Worm (Caenorhabditis elegans) whole organism, L2 larva: Measurements from ENCODE around the gene C46E10.3.

Experiments
- ZK546.5 ChIP-seq: sonication (generic microtip); optimal IDR thresholded peaks from 2 replicates; lab custom pipeline; 2017; ENCODE audit warnings: missing biosample characterization, missing genetic modification characterization
- alr-1 ChIP-seq: fragments of 150-350 bp; optimal IDR thresholded peaks from 2 replicates; lab custom pipeline; 2014; ENCODE audit warnings: missing biosample characterization, missing genetic modification characterization
- ama-1 ChIP-seq: fragments of 150-350 bp; optimal IDR thresholded peaks from 2 replicates; lab custom pipeline; 2018; ENCODE audit warnings: inconsistent platforms
- ceh-16 ChIP-seq: fragments of 150-350 bp; optimal IDR thresholded peaks from 2 replicates; lab custom pipeline; 2014; ENCODE audit warnings: missing biosample characterization, missing genetic modification characterization
- crh-2 ChIP-seq: sonication (generic microtip); optimal IDR thresholded peaks from 2 replicates; lab custom pipeline; 2017; ENCODE audit warnings: missing biosample characterization, missing genetic modification characterization
- dmd-4 ChIP-seq: sonication (generic microtip); optimal IDR thresholded peaks from 2 replicates; lab custom pipeline; 2017; ENCODE audit warnings: missing biosample characterization, missing genetic modification characterization
- egl-27 ChIP-seq: sonication (generic microtip); optimal IDR thresholded peaks from 3 replicates; lab custom pipeline; 2017; ENCODE audit warnings: missing biosample characterization, missing genetic modification reagents, missing genetic modification characterization
- elt-1 ChIP-seq: fragments of 150-350 bp; optimal IDR thresholded peaks from 2 replicates; lab custom pipeline; 2014; ENCODE audit warnings: missing biosample characterization, missing genetic modification characterization
- fos-1 ChIP-seq: fragments of 150-350 bp; optimal IDR thresholded peaks from 2 replicates; lab custom pipeline; 2014; ENCODE audit warnings: missing biosample characterization, missing genetic modification characterization
- gmeb-1 ChIP-seq: fragments of 150-350 bp; optimal IDR thresholded peaks from 2 replicates; lab custom pipeline; 2014; ENCODE audit warnings: missing biosample characterization, missing genetic modification characterization
- lin-39 ChIP-seq: fragments of 150-350 bp; optimal IDR thresholded peaks from 2 replicates; lab custom pipeline; 2014; ENCODE audit warnings: missing biosample characterization, missing genetic modification reagents, missing genetic modification characterization
- mab-5 ChIP-seq: fragments of 150-350 bp; optimal IDR thresholded peaks from 2 replicates; lab custom pipeline; 2014; ENCODE audit warnings: missing biosample characterization, missing genetic modification characterization
- mdl-1 ChIP-seq, 2 experiments: fragments of 150-350 bp in 1 of 2; sonication (generic microtip) in 1 of 2; optimal IDR thresholded peaks; 2 replicates each; lab custom pipeline; 2017; ENCODE audit warnings: missing biosample characterization in 2 of 2, missing genetic modification characterization in 2 of 2
- nhr-12 ChIP-seq: fragments of 150-350 bp; optimal IDR thresholded peaks from 2 replicates; lab custom pipeline; 2014; ENCODE audit warnings: missing biosample characterization, missing genetic modification characterization
- nhr-21 ChIP-seq: fragments of 150-350 bp; optimal IDR thresholded peaks from 2 replicates; lab custom pipeline; 2014; ENCODE audit warnings: missing biosample characterization, missing genetic modification characterization
- nhr-23 ChIP-seq: fragments of 150-350 bp; optimal IDR thresholded peaks from 2 replicates; lab custom pipeline; 2014; ENCODE audit warnings: missing biosample characterization, missing genetic modification reagents, missing genetic modification characterization
- nhr-6 ChIP-seq: fragments of 150-350 bp; optimal IDR thresholded peaks from 2 replicates; lab custom pipeline; 2014; ENCODE audit warnings: missing biosample characterization, missing genetic modification characterization
- skn-1 ChIP-seq: sonication (generic microtip); optimal IDR thresholded peaks from 2 replicates; lab custom pipeline; 2017; ENCODE audit warnings: missing biosample characterization, missing genetic modification characterization
- sma-3 ChIP-seq: sonication (generic microtip); optimal IDR thresholded peaks from 2 replicates; lab custom pipeline; 2016; ENCODE audit warnings: missing genetic modification reagents, missing genetic modification characterization, missing compliant biosample characterization
- sma-9 ChIP-seq, 2 experiments: fragments of 150-350 bp in 1 of 2; sonication (generic microtip) in 1 of 2; optimal IDR thresholded peaks; 2 replicates each; lab custom pipeline; 2014 to 2016; ENCODE audit warnings: missing genetic modification characterization in 2 of 2, mild to moderate bottlenecking in 1 of 2, missing biosample characterization in 1 of 2, missing compliant biosample characterization in 1 of 2, missing genetic modification reagents in 1 of 2, moderate library complexity in 1 of 2
- snpc-4 ChIP-seq: fragments of 150-350 bp; optimal IDR thresholded peaks from 2 replicates; lab custom pipeline; 2014; ENCODE audit warnings: missing biosample characterization, missing genetic modification characterization
- unc-39 ChIP-seq: fragments of 150-350 bp; optimal IDR thresholded peaks from 2 replicates; lab custom pipeline; 2014; ENCODE audit warnings: missing biosample characterization, missing genetic modification characterization
- unc-55 ChIP-seq: fragments of 150-350 bp; sonication (generic microtip); optimal IDR thresholded peaks from 3 replicates; lab custom pipeline; 2014; ENCODE audit warnings: missing biosample characterization, missing genetic modification reagents, missing genetic modification characterization
- unc-62 ChIP-seq: fragments of 150-350 bp; optimal IDR thresholded peaks from 2 replicates; lab custom pipeline; 2014; ENCODE audit warnings: missing biosample characterization, missing genetic modification reagents, missing genetic modification characterization
- ztf-1 ChIP-seq: fragments of 200-800 bp; sonication (Bioruptor generic); conservative IDR thresholded peaks from 2 replicates; pipeline ENCODE4 v1.3.6; 2022; ENCODE audit warnings: missing genetic modification characterization, missing compliant biosample characterization
- ztf-11 ChIP-seq: sonication (generic microtip); optimal IDR thresholded peaks from 2 replicates; lab custom pipeline; 2017; ENCODE audit warnings: missing biosample characterization, missing genetic modification characterization
- ztf-4 ChIP-seq: fragments of 150-350 bp; optimal IDR thresholded peaks from 2 replicates; lab custom pipeline; 2014; ENCODE audit warnings: missing biosample characterization, missing genetic modification characterization

C46E10.3 gene

DNA sequence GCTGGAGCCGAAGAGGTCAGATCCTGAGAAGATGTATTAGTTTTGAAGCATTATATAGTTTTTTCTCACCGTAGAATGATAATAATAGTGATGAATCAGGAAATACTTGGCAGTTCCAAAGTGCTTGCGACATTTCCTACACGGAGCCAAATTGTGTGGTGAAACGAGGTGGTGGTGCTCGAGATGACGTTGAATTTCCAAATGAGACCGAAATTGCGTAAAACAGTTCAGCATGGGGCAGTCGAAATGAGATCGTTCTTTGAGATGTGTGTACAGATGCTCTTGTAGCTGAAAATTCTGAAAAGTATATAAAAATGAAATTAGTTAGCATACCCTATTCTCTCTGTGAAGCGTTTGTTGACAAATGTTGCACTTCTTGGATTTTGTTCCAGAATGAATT lies 6.9 kb downstream of the C46E10.3 start, which contains the start of gene C46E10.8:
Gene C46E10.8 (minus strand): TSS at position 101 of the 400 bp plus-strand sequence.
- no peak for TF ChIP-seq nhr-23
- no peak for TF ChIP-seq elt-1 (tag; lab: Kevin White, UChicago)
- TF ChIP-seq ztf-11 (tag; lab: Kevin White, UChicago), result no peak
- TF ChIP-seq alr-1 (tag; lab: Kevin White, UChicago), result no peak
- TF ChIP-seq mab-5 (tag; lab: Kevin White, UChicago), result no peak
- TF ChIP-seq crh-2, result no peak

DNA sequence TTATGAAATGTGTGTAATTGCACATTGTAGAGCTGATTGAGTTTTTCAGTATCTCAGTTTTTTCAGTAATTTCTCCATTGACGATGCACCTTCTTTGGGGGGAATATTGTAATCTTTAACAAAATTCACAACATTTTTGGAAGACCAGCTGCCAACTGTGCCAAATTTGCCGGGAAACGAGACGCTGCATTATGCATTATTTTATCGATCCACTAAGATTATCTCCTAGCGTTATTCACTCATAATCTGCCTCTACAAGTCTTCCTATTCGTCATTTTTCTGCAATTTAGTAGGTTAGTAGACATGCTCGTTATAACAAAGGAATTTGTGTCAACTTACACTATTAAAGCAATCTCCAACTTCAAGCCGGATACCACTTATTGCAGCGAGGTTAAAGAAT lies 10.6 kb downstream of the C46E10.3 start, which contains the start of the genes sdz-12 and bath-31:
Gene sdz-12 (minus strand): TSS at position 101 of the 400 bp plus-strand sequence.
Gene bath-31 (plus strand): TSS at position 251 of the 400 bp plus-strand sequence.
- TF ChIP-seq sma-9 (GFP tag; optimal IDR thresholded peaks at IDR 0.05; lab: Kevin White, UChicago) (no peak), sma-9 (tag; optimal IDR thresholded peaks at IDR 0.05; lab: Kevin White, UChicago) (no peak), nhr-12 (no peak), elt-1 (tag; lab: Kevin White, UChicago) (no peak), fos-1 (no peak), crh-2 (no peak), nhr-21 (tag; lab: Kevin White, UChicago) (no peak), gmeb-1 (tag; lab: Kevin White, UChicago) (no peak), ztf-1 (GFP tag; lab: Robert Waterston, UW) (no peak), sma-3 (GFP tag; lab: Kevin White, UChicago) (no peak), nhr-6 (tag; lab: Kevin White, UChicago) (no peak), dmd-4 (no peak), ztf-4 (tag; lab: Kevin White, UChicago) (no peak), unc-62 (GFP tag; lab: Kevin White, UChicago) (no peak), egl-27 (tag; lab: Kevin White, UChicago) (no peak), snpc-4 (tag; lab: Kevin White, UChicago) (no peak)

DNA sequence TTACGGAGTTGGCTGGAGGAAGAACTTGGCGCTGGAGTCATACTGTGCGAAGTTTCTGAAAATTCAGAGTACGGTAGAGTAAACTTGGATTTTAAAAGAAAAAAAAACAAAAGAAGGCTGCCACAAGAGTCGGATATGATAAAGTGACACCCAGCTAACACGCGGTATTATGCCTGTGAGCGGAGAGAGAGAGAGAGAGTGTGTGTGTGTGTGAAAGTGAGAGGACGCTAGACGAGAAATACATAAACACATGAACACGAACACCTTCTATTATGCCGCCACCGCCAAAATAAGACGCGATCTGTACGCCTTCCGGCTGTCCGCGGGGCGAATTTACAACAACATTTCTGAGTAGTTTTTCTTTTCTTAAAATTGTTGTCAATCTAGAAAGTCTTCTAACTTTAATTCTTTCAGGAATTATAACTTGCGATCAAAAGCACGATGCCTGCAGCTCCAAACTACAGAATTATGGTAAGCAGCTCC lies 15.8 kb downstream of the C46E10.3 start, which contains the start of gene F12E12.6:
Gene F12E12.6 (minus strand): TSS at position 51 of the 483 bp plus-strand sequence.
- TF ChIP-seq alr-1 (tag; lab: Kevin White, UChicago) (no peak), ZK546.5 (tag; lab: Kevin White, UChicago) (no peak), ceh-16 (tag; lab: Kevin White, UChicago) (no peak)
- TF ChIP-seq, all 48 proteins: peak for 0

DNA sequence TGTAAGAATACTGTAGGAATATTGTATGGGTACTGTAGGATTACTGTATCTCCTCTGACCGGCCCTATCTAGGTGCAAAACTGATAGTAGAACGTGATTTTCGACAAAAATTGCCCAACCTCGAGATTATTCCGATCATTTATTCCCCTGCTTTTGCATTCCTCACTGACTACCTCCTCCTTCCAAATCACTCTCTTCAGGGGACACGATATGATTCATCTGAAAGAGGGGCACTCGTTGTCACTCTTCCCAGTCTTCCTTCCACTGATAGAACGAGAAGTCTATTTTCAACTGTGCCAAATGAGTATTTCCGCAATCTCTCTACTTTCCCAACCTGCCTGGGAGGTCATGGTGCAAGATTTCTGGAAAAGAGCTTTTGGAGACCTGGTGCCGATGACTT lies 18.5 kb downstream of the C46E10.3 start, which contains the start of gene F12E12.2:
Gene F12E12.2 (plus strand): TSS at position 301 of the 400 bp plus-strand sequence.
- TF ChIP-seq nhr-23 (no peak), crh-2 (no peak), lin-39 (tag; lab: Kevin White, UChicago) (no peak), mdl-1 (tag; optimal IDR thresholded peaks at IDR 0.05; lab: Kevin White, UChicago) (no peak), ama-1 (lab: Kevin White, UChicago) (no peak), dmd-4 (no peak)

DNA sequence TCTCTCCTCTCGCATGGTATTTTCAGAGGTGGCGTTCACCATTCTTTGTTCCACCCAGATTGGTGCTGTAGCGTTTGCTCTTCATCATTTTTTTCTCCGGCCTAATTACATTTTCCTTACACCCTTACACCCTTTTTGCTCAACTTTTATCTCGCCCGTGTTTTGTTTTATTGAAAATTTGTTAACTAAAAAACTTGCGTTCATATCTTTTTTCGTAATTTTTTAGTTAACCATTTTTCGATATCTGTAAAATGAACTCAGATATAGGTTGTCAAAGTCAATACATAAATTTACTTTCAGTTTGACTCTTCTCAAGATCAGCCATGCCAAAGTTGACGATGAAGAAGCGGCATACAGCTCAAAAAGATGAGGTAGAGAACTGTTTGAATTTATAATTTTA lies 20.5 kb downstream of the C46E10.3 start, which contains the start of gene F12E12.1:
Gene F12E12.1 (plus strand): TSS at position 301 of the 400 bp plus-strand sequence.
- no peak for TF ChIP-seq crh-2
- no peak for TF ChIP-seq egl-27 (tag; lab: Kevin White, UChicago)

DNA sequence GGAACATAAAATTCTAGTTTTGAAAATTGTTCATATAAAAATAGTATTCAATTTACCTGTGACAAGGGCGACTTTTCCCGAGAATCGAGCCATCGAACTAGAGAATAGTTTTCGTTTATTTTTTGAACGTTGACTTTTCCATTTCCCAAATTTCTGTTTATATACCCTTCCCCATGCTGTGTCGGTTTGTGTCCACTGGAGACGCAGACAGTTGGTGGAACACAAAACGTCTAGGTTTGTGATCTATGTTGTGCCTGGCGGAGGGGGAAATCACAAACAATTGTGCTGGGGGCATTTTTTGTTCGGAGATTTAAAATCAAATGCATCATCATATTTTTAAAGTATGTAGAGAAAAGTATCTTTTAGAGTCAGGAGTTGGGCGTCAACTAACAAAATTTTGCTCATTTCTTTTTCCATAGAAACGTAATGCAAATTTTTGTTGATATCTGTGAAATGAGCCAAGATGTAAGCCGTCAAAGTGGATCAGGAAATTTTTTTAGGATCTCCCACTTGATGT lies 22.6 kb downstream of the C46E10.3 start, which contains the start of gene nta-1:
Gene nta-1 (minus strand): TSS at position 131 of the 517 bp plus-strand sequence.
- TF ChIP-seq unc-39 (tag; lab: Kevin White, UChicago) (no peak), ceh-16 (tag; lab: Kevin White, UChicago) (no peak), sma-9 (GFP tag; optimal IDR thresholded peaks at IDR 0.05; lab: Kevin White, UChicago) (peak; percentile 62), sma-9 (tag; optimal IDR thresholded peaks at IDR 0.05; lab: Kevin White, UChicago) (no peak), alr-1 (tag; lab: Kevin White, UChicago) (no peak), skn-1 (no peak)

DNA sequence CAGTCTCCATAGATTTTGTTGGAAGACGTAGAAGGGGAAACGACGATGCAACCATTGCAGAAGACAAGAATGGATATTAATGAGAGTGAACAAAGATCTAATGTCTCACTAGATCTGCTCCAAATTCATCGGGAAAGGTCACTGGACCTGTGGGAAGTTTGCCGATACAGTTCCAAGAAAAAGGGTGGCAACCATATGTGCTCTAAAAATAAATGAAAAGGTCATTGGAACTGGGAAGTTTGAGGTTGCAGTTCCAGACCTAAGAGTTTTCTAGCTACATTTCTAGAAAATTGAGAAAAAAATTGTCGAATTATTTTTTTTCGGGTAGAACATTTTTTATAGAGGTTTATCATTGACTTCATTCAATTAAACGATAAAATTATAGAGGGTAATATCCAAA lies 26.3 kb downstream of the C46E10.3 start, which contains the start of gene fbxb-92:
Gene fbxb-92 (minus strand): TSS at position 101 of the 400 bp plus-strand sequence.
- TF ChIP-seq ceh-16 (tag; lab: Kevin White, UChicago) (no peak), unc-55 (GFP tag; lab: Kevin White, UChicago) (no peak), ztf-4 (tag; lab: Kevin White, UChicago) (no peak), unc-62 (GFP tag; lab: Kevin White, UChicago) (no peak), elt-1 (tag; lab: Kevin White, UChicago) (no peak), skn-1 (no peak)
